Worm (Caenorhabditis elegans) whole organism, L2 larva: ENCODE data around the gene F59A6.11.

ENCODE experiments used
- C34F6.9 ChIP-seq: fragments of 150-350 bp; optimal IDR thresholded peaks from 2 replicates; lab custom pipeline; 2014; ENCODE audit warnings: missing biosample characterization, missing genetic modification characterization
- F13H6.1 ChIP-seq: sonication (generic microtip); optimal IDR thresholded peaks from 2 replicates; lab custom pipeline; 2016; ENCODE audit warnings: missing genetic modification characterization, missing compliant biosample characterization
- R02D3.7 ChIP-seq: fragments of 150-350 bp; optimal IDR thresholded peaks from 2 replicates; lab custom pipeline; 2014; ENCODE audit warnings: missing biosample characterization, missing genetic modification characterization
- ZK546.5 ChIP-seq: sonication (generic microtip); optimal IDR thresholded peaks from 2 replicates; lab custom pipeline; 2017; ENCODE audit warnings: missing biosample characterization, missing genetic modification characterization
- ama-1 ChIP-seq: fragments of 150-350 bp; optimal IDR thresholded peaks from 2 replicates; lab custom pipeline; 2018; ENCODE audit warnings: inconsistent platforms
- blmp-1 ChIP-seq: sonication (generic microtip); optimal IDR thresholded peaks from 2 replicates; lab custom pipeline; 2017; ENCODE audit warnings: missing genetic modification characterization, mild to moderate bottlenecking, missing compliant biosample characterization, antibody characterized with exemption, moderate library complexity; ENCODE audit not compliant: insufficient read depth
- ceh-82 ChIP-seq: fragments of 150-350 bp; optimal IDR thresholded peaks from 2 replicates; lab custom pipeline; 2014; ENCODE audit warnings: missing biosample characterization, missing genetic modification characterization
- crh-2 ChIP-seq: sonication (generic microtip); optimal IDR thresholded peaks from 2 replicates; lab custom pipeline; 2017; ENCODE audit warnings: missing biosample characterization, missing genetic modification characterization
- dmd-4 ChIP-seq: sonication (generic microtip); optimal IDR thresholded peaks from 2 replicates; lab custom pipeline; 2017; ENCODE audit warnings: missing biosample characterization, missing genetic modification characterization
- elt-3 ChIP-seq: sonication (generic microtip); optimal IDR thresholded peaks from 2 replicates; lab custom pipeline; 2017; ENCODE audit warnings: missing biosample characterization, missing genetic modification characterization
- fos-1 ChIP-seq: fragments of 150-350 bp; optimal IDR thresholded peaks from 2 replicates; lab custom pipeline; 2014; ENCODE audit warnings: missing biosample characterization, missing genetic modification characterization
- gmeb-1 ChIP-seq: fragments of 150-350 bp; optimal IDR thresholded peaks from 2 replicates; lab custom pipeline; 2014; ENCODE audit warnings: missing biosample characterization, missing genetic modification characterization
- lin-11 ChIP-seq: fragments of 150-350 bp; sonication (generic microtip); optimal IDR thresholded peaks from 2 replicates; lab custom pipeline; 2014; ENCODE audit warnings: missing biosample characterization, missing genetic modification characterization, inconsistent platforms, mixed read lengths
- lin-13 ChIP-seq: fragments of 150-350 bp; optimal IDR thresholded peaks from 2 replicates; lab custom pipeline; 2014; ENCODE audit warnings: missing biosample characterization, missing genetic modification reagents, missing genetic modification characterization
- lsy-2 ChIP-seq, 2 experiments: fragments of 150-350 bp in 1 of 2; sonication (generic microtip) in 1 of 2; optimal IDR thresholded peaks; 2 replicates each; lab custom pipeline; 2014 to 2017; ENCODE audit warnings: missing biosample characterization in 2 of 2, missing genetic modification characterization in 2 of 2
- mab-5 ChIP-seq: fragments of 150-350 bp; optimal IDR thresholded peaks from 2 replicates; lab custom pipeline; 2014; ENCODE audit warnings: missing biosample characterization, missing genetic modification characterization
- mbf-1 ChIP-seq: sonication (generic microtip); optimal IDR thresholded peaks from 2 replicates; lab custom pipeline; 2017; ENCODE audit warnings: missing biosample characterization, missing genetic modification characterization
- nhr-11 ChIP-seq: fragments of 150-350 bp; optimal IDR thresholded peaks from 2 replicates; lab custom pipeline; 2014; ENCODE audit warnings: missing biosample characterization, missing genetic modification characterization
- nhr-129 ChIP-seq: fragments of 150-350 bp; optimal IDR thresholded peaks from 2 replicates; lab custom pipeline; 2014; ENCODE audit warnings: missing biosample characterization, missing genetic modification characterization
- nhr-21 ChIP-seq: fragments of 150-350 bp; optimal IDR thresholded peaks from 2 replicates; lab custom pipeline; 2014; ENCODE audit warnings: missing biosample characterization, missing genetic modification characterization
- nhr-237 ChIP-seq: fragments of 150-350 bp; optimal IDR thresholded peaks from 2 replicates; lab custom pipeline; 2014; ENCODE audit warnings: missing biosample characterization, missing genetic modification characterization
- nhr-25 ChIP-seq: fragments of 150-350 bp; sonication (generic microtip); optimal IDR thresholded peaks from 3 replicates; lab custom pipeline; 2014; ENCODE audit warnings: missing biosample characterization, missing genetic modification characterization
- nhr-77 ChIP-seq: fragments of 150-350 bp; optimal IDR thresholded peaks from 2 replicates; lab custom pipeline; 2014; ENCODE audit warnings: missing biosample characterization, missing genetic modification characterization
- sem-4 ChIP-seq: fragments of 150-350 bp; optimal IDR thresholded peaks from 2 replicates; lab custom pipeline; 2014; ENCODE audit warnings: missing biosample characterization, missing genetic modification reagents, missing genetic modification characterization
- skn-1 ChIP-seq: sonication (generic microtip); optimal IDR thresholded peaks from 2 replicates; lab custom pipeline; 2017; ENCODE audit warnings: missing biosample characterization, missing genetic modification characterization
- sma-3 ChIP-seq: sonication (generic microtip); optimal IDR thresholded peaks from 2 replicates; lab custom pipeline; 2016; ENCODE audit warnings: missing genetic modification reagents, missing genetic modification characterization, missing compliant biosample characterization
- sma-9 ChIP-seq, 2 experiments: fragments of 150-350 bp in 1 of 2; sonication (generic microtip) in 1 of 2; optimal IDR thresholded peaks; 2 replicates each; lab custom pipeline; 2014 to 2016; ENCODE audit warnings: missing genetic modification characterization in 2 of 2, mild to moderate bottlenecking in 1 of 2, missing biosample characterization in 1 of 2, missing compliant biosample characterization in 1 of 2, missing genetic modification reagents in 1 of 2, moderate library complexity in 1 of 2
- unc-39 ChIP-seq: fragments of 150-350 bp; optimal IDR thresholded peaks from 2 replicates; lab custom pipeline; 2014; ENCODE audit warnings: missing biosample characterization, missing genetic modification characterization
- unc-55 ChIP-seq: fragments of 150-350 bp; sonication (generic microtip); optimal IDR thresholded peaks from 3 replicates; lab custom pipeline; 2014; ENCODE audit warnings: missing biosample characterization, missing genetic modification reagents, missing genetic modification characterization
- unc-62 ChIP-seq: fragments of 150-350 bp; optimal IDR thresholded peaks from 2 replicates; lab custom pipeline; 2014; ENCODE audit warnings: missing biosample characterization, missing genetic modification reagents, missing genetic modification characterization
- zag-1 ChIP-seq: fragments of 150-350 bp; optimal IDR thresholded peaks from 2 replicates; lab custom pipeline; 2014; ENCODE audit warnings: missing biosample characterization, missing genetic modification characterization
- ztf-1 ChIP-seq: fragments of 200-800 bp; sonication (Bioruptor generic); conservative IDR thresholded peaks from 2 replicates; pipeline ENCODE4 v1.3.6; 2022; ENCODE audit warnings: missing genetic modification characterization, missing compliant biosample characterization
- ztf-11 ChIP-seq: sonication (generic microtip); optimal IDR thresholded peaks from 2 replicates; lab custom pipeline; 2017; ENCODE audit warnings: missing biosample characterization, missing genetic modification characterization
- ztf-4 ChIP-seq: fragments of 150-350 bp; optimal IDR thresholded peaks from 2 replicates; lab custom pipeline; 2014; ENCODE audit warnings: missing biosample characterization, missing genetic modification characterization

F59A6.11 gene

DNA sequence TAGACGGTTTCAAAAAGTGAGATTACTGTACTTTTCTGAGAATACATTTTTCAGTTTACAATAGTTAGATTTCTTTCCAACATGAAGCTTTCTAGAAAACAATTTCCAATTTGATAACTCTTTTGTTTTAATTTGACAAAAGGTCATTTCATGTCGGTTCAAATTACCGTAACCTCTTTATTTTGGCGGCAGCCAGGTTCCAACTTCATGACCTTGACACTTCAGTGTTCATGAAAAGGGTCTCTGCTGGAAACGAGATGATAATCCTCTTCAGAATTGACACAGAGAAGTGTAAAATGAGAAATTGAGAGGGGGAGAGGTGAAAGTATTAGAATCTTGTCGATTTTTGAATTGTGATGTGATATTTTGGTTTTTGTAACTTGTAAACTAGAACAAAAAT lies 23.0 kb upstream of the F59A6.11 start:
- TF ChIP-seq nhr-25 (tag; lab: Kevin White, UChicago), result peak; percentile 60
- TF ChIP-seq dmd-4 (tag; lab: Kevin White, UChicago), result no peak
- TF ChIP-seq blmp-1, result peak; percentile 39

DNA sequence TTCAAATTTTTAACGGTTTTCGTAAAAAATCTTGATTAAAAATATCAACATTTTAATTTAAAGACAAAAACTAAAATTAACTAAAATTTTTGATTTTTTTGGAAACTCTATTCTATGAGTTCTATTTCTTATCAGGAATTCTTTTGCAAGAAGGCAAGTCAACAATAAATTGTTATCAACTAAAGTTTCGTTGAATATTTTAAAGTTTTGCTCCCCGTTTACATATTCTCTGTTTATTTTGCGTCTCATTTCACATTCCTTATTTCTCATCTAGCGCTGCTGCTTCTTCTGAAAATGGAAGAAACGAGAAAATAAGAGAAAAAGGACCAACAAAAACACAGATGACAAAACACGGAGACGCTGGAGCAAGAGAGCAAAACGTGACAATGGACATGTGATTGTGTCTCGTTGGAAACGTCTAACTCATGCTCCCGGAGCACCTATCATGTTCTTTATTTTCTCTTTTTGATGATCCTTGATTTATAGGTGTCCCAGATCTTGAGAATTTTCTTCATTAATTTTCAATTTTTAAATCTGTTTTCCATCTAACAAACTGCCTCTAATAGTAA lies 22.0 kb upstream of the F59A6.11 start:
- TF ChIP-seq nhr-11 (tag; lab: Kevin White, UChicago), result no peak
- no peak for TF ChIP-seq mbf-1
- TF ChIP-seq C34F6.9, result peak; percentile 33
- TF ChIP-seq R02D3.7 (tag; lab: Kevin White, UChicago), result no peak
- TF ChIP-seq nhr-129 (tag; lab: Kevin White, UChicago), result peak; percentile 65
- peak; percentile 47 for TF ChIP-seq fos-1 (tag; lab: Kevin White, UChicago)
- no peak for TF ChIP-seq unc-39 (tag; lab: Kevin White, UChicago)

ce11 chrII:5019389-5020108 lies 21.0 kb upstream of the F59A6.11 start:
- peak; percentile 79 for TF ChIP-seq fos-1 (tag; lab: Kevin White, UChicago)
- TF ChIP-seq nhr-21 (tag; lab: Kevin White, UChicago), result peak; percentile 54
- no peak for TF ChIP-seq nhr-77 (tag; lab: Kevin White, UChicago)
- TF ChIP-seq nhr-129 (tag; lab: Kevin White, UChicago), result peak; percentile 34
- TF ChIP-seq nhr-25 (tag; lab: Kevin White, UChicago), result peak; percentile 67
- TF ChIP-seq crh-2 (tag; lab: Kevin White, UChicago), result peak; percentile 68
- peak; percentile 62 for TF ChIP-seq sma-9 (GFP tag; optimal IDR thresholded peaks at IDR 0.05; lab: Kevin White, UChicago)
- TF ChIP-seq sma-9 (tag; optimal IDR thresholded peaks at IDR 0.05; lab: Kevin White, UChicago), result no peak
- peak; percentile 53 for TF ChIP-seq blmp-1
- no peak for TF ChIP-seq ZK546.5 (tag; lab: Kevin White, UChicago)
- peak; percentile 34 for TF ChIP-seq sma-3 (GFP tag; lab: Kevin White, UChicago)
- peak; percentile 9 for TF ChIP-seq gmeb-1 (tag; lab: Kevin White, UChicago)
- TF ChIP-seq ztf-4 (tag; lab: Kevin White, UChicago), result no peak
- no peak for TF ChIP-seq unc-55
- no peak for TF ChIP-seq skn-1
- peak; percentile 14 for TF ChIP-seq sem-4 (tag; lab: Kevin White, UChicago)
- TF ChIP-seq ama-1, result no peak
- TF ChIP-seq lsy-2 (tag; optimal IDR thresholded peaks at IDR 0.05; lab: Kevin White, UChicago), result peak in 1 of 2 experiments; percentile 43
- TF ChIP-seq F13H6.1 (tag; lab: Kevin White, UChicago), result no peak
- TF ChIP-seq elt-3 (tag; lab: Kevin White, UChicago), result no peak

DNA sequence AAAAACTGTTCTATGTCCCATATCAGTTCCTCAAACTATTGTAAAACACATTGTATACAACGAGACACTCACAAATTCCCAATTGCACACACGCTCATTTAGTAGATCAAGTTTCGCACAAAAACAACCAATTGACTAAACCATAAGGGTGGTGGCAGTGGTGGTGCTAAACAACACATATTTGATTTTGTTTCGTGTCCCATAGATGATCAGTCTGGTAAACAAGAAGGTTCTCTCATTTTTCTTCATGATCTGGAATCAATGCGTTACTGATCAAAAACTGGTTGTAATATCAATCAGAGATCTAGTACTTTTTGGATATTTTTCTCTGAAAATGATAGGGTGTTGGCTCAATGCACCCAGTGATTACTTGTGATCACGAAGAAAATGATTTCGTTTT lies 20.0 kb upstream of the F59A6.11 start:
- no peak for TF ChIP-seq unc-62 (GFP tag; lab: Kevin White, UChicago)
- TF ChIP-seq ztf-4 (tag; lab: Kevin White, UChicago), result no peak
- no peak for TF ChIP-seq ceh-82
- no peak for TF ChIP-seq C34F6.9
- TF ChIP-seq ztf-11 (tag; lab: Kevin White, UChicago), result no peak
- no peak for TF ChIP-seq zag-1 (tag; lab: Kevin White, UChicago)
- no peak for TF ChIP-seq nhr-129 (tag; lab: Kevin White, UChicago)
- no peak for TF ChIP-seq nhr-237 (tag; lab: Kevin White, UChicago)
- TF ChIP-seq mab-5 (tag; lab: Kevin White, UChicago), result no peak
- TF ChIP-seq lin-13 (GFP tag; lab: Kevin White, UChicago), result no peak
- no peak for TF ChIP-seq lin-11 (tag; lab: Kevin White, UChicago)
- no peak for TF ChIP-seq ztf-1 (GFP tag; lab: Robert Waterston, UW)
- no peak for TF ChIP-seq F13H6.1 (tag; lab: Kevin White, UChicago)
